Worm (Caenorhabditis elegans) whole organism, early embryonic: Measurements from ENCODE around the gene C16D9.5.

ENCODE experiments used
- F13C5.2 ChIP-seq: sonication (generic microtip); optimal IDR thresholded peaks from 2 replicates; lab custom pipeline; 2017; ENCODE audit warnings: mild to moderate bottlenecking, missing genetic modification characterization, inconsistent platforms, missing compliant biosample characterization
- aly-1 ChIP-seq: sonication (generic microtip); optimal IDR thresholded peaks from 2 replicates; lab custom pipeline; 2016; ENCODE audit warnings: missing genetic modification characterization, missing compliant biosample characterization
- ama-1 ChIP-seq: fragments of 150-350 bp; optimal IDR thresholded peaks from 2 replicates; lab custom pipeline; 2014
- ceh-13 ChIP-seq: fragments of 200-800 bp; sonication (Bioruptor generic); optimal IDR thresholded peaks from 2 replicates; lab custom pipeline; 2018; ENCODE audit warnings: mild to moderate bottlenecking, missing genetic modification characterization, missing compliant biosample characterization
- ceh-36 ChIP-seq: sonication (generic microtip); optimal IDR thresholded peaks from 2 replicates; lab custom pipeline; 2016; ENCODE audit warnings: missing genetic modification characterization, inconsistent platforms, missing compliant biosample characterization
- ets-7 ChIP-seq: sonication (generic microtip); optimal IDR thresholded peaks from 2 replicates; lab custom pipeline; 2016; ENCODE audit warnings: missing genotype, missing genetic modification characterization, missing compliant biosample characterization
- hmbx-1 ChIP-seq: sonication (generic microtip); optimal IDR thresholded peaks from 2 replicates; lab custom pipeline; 2016; ENCODE audit warnings: mild to moderate bottlenecking, missing genetic modification characterization, missing compliant biosample characterization
- hmg-4 ChIP-seq: fragments of 200-800 bp; sonication (Bioruptor generic); optimal IDR thresholded peaks from 2 replicates; lab custom pipeline; 2018; ENCODE audit warnings: mild to moderate bottlenecking, missing genetic modification characterization, missing compliant biosample characterization
- pes-1 ChIP-seq: fragments of 200-800 bp; sonication (Bioruptor generic); IDR thresholded peaks from 2 replicates; pipeline ENCODE4 v1.3.6; 2022; ENCODE audit warnings: missing genetic modification reagents, missing genetic modification characterization, missing compliant biosample characterization
- scrt-1 ChIP-seq: fragments of 200-800 bp; sonication (Bioruptor generic); IDR thresholded peaks from 2 replicates; pipeline ENCODE4 v1.3.6; 2022; ENCODE audit warnings: missing genetic modification characterization, missing compliant biosample characterization
- sea-1 ChIP-seq: fragments of 200-800 bp; sonication (Bioruptor generic); conservative IDR thresholded peaks from 2 replicates; pipeline ENCODE4 v1.3.6; 2022; ENCODE audit warnings: missing genetic modification characterization, missing compliant biosample characterization
- tbx-11 ChIP-seq: fragments of 200-800 bp; sonication (Bioruptor generic); IDR thresholded peaks from 2 replicates; pipeline ENCODE4 v1.3.6; 2022; ENCODE audit warnings: missing genetic modification characterization, missing compliant biosample characterization
- tbx-37 ChIP-seq: fragments of 200-800 bp; sonication (Bioruptor generic); conservative IDR thresholded peaks from 2 replicates; pipeline ENCODE4 v1.3.6; 2022; ENCODE audit warnings: missing genetic modification reagents, missing genetic modification characterization, missing compliant biosample characterization

DNA sequence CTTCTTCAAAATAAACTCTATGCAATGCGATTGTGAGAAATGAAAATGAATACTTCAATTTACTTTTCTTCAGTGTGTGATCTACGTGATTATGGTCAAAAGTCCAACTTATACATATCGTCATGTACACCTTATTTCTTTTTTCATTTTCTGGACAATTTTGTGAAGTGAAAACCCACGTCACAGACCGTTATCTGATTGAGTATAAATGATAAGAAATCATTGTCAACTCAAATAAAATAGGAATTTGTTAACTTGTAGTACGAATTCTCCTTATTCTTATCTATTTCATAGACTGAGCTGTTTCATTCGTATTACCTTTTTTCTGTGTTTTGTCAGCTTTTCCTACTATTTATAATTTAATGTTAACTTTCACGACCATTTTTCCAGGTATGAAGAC lies 26.6 kb upstream of the C16D9.5 start, which contains the start of gene asp-5:
- TF ChIP-seq ceh-36 (tag; lab: Kevin White, UChicago), result no peak
- TF ChIP-seq hmg-4, result no peak
- TF ChIP-seq tbx-37 (GFP tag; lab: Robert Waterston, UW), result no peak
- TF ChIP-seq ets-7 (tag; lab: Kevin White, UChicago), result no peak
- no peak for TF ChIP-seq F13C5.2
- TF ChIP-seq ama-1, result no peak
- TF ChIP-seq aly-1 (tag; lab: Kevin White, UChicago), result no peak
- no peak for TF ChIP-seq ceh-13
- no peak for TF ChIP-seq scrt-1 (GFP tag; lab: Robert Waterston, UW)
- TF ChIP-seq sea-1 (GFP tag; lab: Robert Waterston, UW), result no peak
- TF ChIP-seq tbx-11 (GFP tag; lab: Robert Waterston, UW), result no peak
- no peak for TF ChIP-seq pes-1
- no peak for TF ChIP-seq hmbx-1 (tag; lab: Kevin White, UChicago)
